Worm (Caenorhabditis elegans): ENCODE results near the gene T14G12.12.

T14G12.12 gene

DNA sequence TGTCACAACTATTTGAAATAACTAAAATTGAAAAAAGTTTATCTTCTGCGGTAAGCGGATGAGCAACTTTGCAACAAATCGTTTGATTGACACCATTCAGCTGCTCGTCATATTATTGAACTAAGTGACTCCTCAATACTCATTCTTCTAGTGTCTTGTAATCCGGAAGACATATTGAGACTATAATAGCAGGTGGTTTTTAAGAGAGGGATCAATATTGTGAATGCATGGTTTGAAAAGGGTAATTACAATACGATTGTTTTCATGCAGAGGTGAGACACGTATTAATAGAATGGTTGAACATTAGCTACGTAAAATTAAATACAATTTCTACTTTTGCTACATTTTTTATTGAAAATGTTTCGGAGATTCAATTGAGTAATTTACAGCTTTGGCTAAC is 15.1 kb downstream of the T14G12.12 start:
- TF ChIP-seq skn-1 (tag; optimal IDR thresholded peaks at IDR 0.05) = no peak
- no peak for TF ChIP-seq R02D3.7 (tag; optimal IDR thresholded peaks at IDR 0.05)
- TF ChIP-seq dmd-4 (tag; optimal IDR thresholded peaks at IDR 0.05) = no peak
- TF ChIP-seq ztf-1 (GFP tag; conservative IDR thresholded peaks at IDR 0.05) = no peak
- no peak for TF ChIP-seq nhr-6 (tag; optimal IDR thresholded peaks at IDR 0.05)
- TF ChIP-seq nhr-23 (tag; optimal IDR thresholded peaks at IDR 0.05) = no peak
- TF ChIP-seq zag-1 (tag; optimal IDR thresholded peaks at IDR 0.05) = no peak
- no peak for TF ChIP-seq ZK546.5 (tag; optimal IDR thresholded peaks at IDR 0.05)
- no peak for TF ChIP-seq elt-3 (tag; optimal IDR thresholded peaks at IDR 0.05)
- TF ChIP-seq sma-3 (GFP tag; optimal IDR thresholded peaks at IDR 0.05) = no peak
- TF ChIP-seq nhr-77 (tag; optimal IDR thresholded peaks at IDR 0.05) = no peak
- no peak for TF ChIP-seq mab-5 (tag; optimal IDR thresholded peaks at IDR 0.05)
- TF ChIP-seq blmp-1 (tag; optimal IDR thresholded peaks at IDR 0.05; ENCODE audit: insufficient read depth) = no peak
- no peak for TF ChIP-seq ceh-16 (tag; optimal IDR thresholded peaks at IDR 0.05)
- TF ChIP-seq nhr-25 (tag; optimal IDR thresholded peaks at IDR 0.05) = no peak
- no peak for TF ChIP-seq alr-1 (tag; optimal IDR thresholded peaks at IDR 0.05)
- no peak for TF ChIP-seq lin-11 (tag; optimal IDR thresholded peaks at IDR 0.05)
- no peak for TF ChIP-seq fos-1 (tag; optimal IDR thresholded peaks at IDR 0.05)

DNA sequence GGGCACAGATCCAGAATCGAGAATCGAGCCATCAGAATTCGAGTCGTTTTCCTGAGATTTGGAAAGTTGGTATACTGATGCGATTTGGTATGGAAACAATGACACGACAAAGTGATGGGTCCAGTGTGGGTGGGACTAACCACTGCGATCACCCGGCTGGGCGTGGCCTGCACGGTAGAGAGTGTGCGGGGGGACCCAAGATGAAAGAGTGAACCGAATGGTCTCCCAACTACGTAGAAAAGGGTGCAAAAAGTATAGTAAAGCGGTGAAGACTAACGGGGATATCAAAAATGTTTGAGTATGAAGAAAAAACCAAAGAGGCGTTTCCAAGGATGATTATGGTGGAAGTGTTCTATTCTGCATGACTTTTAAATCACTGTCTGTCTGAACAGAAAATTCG is 16.1 kb downstream of the T14G12.12 start, which contains the start of gene fkh-2:
Gene fkh-2 (minus strand): TSS at position 101 of the 400 bp plus-strand sequence.
- no peak for TF ChIP-seq nhr-129 (tag; optimal IDR thresholded peaks at IDR 0.05)
- TF ChIP-seq sem-4 (tag; optimal IDR thresholded peaks at IDR 0.05) = no peak
- no peak for TF ChIP-seq skn-1 (tag; optimal IDR thresholded peaks at IDR 0.05)
- TF ChIP-seq lsy-2 (tag; optimal IDR thresholded peaks at IDR 0.05) = no peak
- TF ChIP-seq nhr-25 (tag; optimal IDR thresholded peaks at IDR 0.05) = no peak
- TF ChIP-seq ztf-1 (GFP tag; conservative IDR thresholded peaks at IDR 0.05) = no peak
- no peak for TF ChIP-seq lin-13 (GFP tag; optimal IDR thresholded peaks at IDR 0.05)
- no peak for TF ChIP-seq unc-62 (GFP tag; optimal IDR thresholded peaks at IDR 0.05)
- TF ChIP-seq mbf-1 (tag; optimal IDR thresholded peaks at IDR 0.05) = no peak
- TF ChIP-seq lin-39 (tag; optimal IDR thresholded peaks at IDR 0.05) = no peak
- no peak for TF ChIP-seq aly-2 (tag; optimal IDR thresholded peaks at IDR 0.05)
- TF ChIP-seq fos-1 (tag; optimal IDR thresholded peaks at IDR 0.05) = no peak
- no peak for TF ChIP-seq elt-3 (tag; optimal IDR thresholded peaks at IDR 0.05)
- TF ChIP-seq mdl-1 (tag; optimal IDR thresholded peaks at IDR 0.05) = no peak
- no peak for TF ChIP-seq blmp-1 (tag; optimal IDR thresholded peaks at IDR 0.05; ENCODE audit: insufficient read depth)
- TF ChIP-seq ceh-82 (tag; optimal IDR thresholded peaks at IDR 0.05) = no peak

DNA sequence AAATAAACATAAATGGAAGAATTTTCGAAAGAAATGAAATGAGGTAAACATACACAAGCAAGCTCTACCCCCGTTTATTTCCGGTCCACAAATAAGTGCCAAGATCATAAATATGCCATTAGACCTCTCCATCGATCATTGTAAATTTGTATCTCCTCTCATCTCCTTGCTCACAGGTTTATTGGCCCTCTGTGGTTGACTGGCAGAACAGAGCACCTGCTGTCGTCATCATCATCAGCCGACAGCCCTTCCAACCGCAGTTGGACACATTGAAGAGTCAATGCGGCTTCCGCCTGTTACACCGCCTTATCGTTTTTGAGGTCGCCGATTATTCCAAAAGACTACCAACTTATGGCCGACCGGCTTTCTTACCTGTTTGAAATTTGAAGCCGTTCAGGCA is 19.7 kb downstream of the T14G12.12 start:
- TF ChIP-seq mab-5 (tag; optimal IDR thresholded peaks at IDR 0.05) (no peak), ceh-82 (tag; optimal IDR thresholded peaks at IDR 0.05) (no peak)

DNA sequence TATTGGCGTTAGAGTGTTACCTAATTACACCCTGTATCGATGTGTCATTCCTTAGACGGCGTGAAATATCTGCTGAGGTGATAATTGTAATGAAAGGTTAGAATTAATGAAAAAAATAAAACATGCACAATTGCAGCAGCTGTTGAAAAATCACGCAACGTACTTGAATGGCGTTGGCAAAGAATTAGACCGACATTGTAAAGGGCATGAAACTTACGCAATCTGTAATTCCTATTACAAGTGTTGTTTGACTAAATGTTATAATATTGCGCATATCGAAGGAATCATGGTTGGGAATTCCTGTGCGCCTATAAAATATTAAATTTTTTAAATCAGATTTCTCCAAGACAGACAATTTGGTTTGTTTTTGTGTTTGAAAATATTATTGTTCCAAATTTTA is 24.6 kb downstream of the T14G12.12 start, which contains the start of gene tag-18:
Gene tag-18 (minus strand): TSS at position 305 of the 400 bp plus-strand sequence.
- TF ChIP-seq skn-1 (tag; optimal IDR thresholded peaks at IDR 0.05) (no peak), nhr-237 (tag; optimal IDR thresholded peaks at IDR 0.05) (no peak), peb-1 (tag; optimal IDR thresholded peaks at IDR 0.05) (no peak), elt-1 (tag; optimal IDR thresholded peaks at IDR 0.05) (no peak), ztf-4 (tag; optimal IDR thresholded peaks at IDR 0.05) (no peak), nhr-12 (tag; optimal IDR thresholded peaks at IDR 0.05) (no peak), snpc-4 (tag; optimal IDR thresholded peaks at IDR 0.05) (no peak), ceh-82 (tag; optimal IDR thresholded peaks at IDR 0.05) (no peak), sem-4 (tag; optimal IDR thresholded peaks at IDR 0.05) (no peak), blmp-1 (tag; optimal IDR thresholded peaks at IDR 0.05; ENCODE audit: insufficient read depth) (no peak), lin-39 (tag; optimal IDR thresholded peaks at IDR 0.05) (no peak), lin-13 (GFP tag; optimal IDR thresholded peaks at IDR 0.05) (no peak), unc-62 (GFP tag; optimal IDR thresholded peaks at IDR 0.05) (no peak), nhr-23 (tag; optimal IDR thresholded peaks at IDR 0.05) (no peak)

DNA sequence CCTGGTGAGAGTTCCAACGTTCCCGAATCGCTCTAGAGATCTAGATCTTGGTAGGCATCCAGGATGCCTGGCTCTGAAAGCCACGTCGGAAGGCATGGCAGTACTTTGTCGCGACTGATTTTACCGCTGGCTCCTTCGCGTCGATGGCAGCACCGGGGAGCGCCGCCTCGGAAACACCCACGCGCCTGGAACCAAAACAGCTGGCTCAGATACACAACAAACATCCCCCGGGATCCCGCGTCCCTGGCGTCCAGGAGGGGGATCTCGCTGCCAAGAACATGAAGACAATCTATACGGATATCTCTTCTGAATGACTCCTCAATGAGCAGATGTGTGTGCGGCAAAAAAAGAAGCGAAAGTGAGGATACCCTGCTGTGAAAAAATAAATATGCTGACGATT is 25.0 kb downstream of the T14G12.12 start:
- TF ChIP-seq sma-9 (GFP tag; optimal IDR thresholded peaks at IDR 0.05) (no peak), sma-9 (tag; optimal IDR thresholded peaks at IDR 0.05) (no peak), F13H6.1 (tag; optimal IDR thresholded peaks at IDR 0.05) (peak; percentile 18)

All from whole organism, L2 larva.